Fruit fly (Drosophila melanogaster) Kc167 (cell line): ENCODE measurements around the gene CG4328.

ENCODE experiments used
- Myc ChIP-seq: fragments of >200 bp; optimal IDR thresholded peaks from 2 replicates; lab custom pipeline; 2017; ENCODE audit warnings: missing external identifiers
- h ChIP-seq: fragments of >200 bp; optimal IDR thresholded peaks from 3 replicates; lab custom pipeline; 2018; ENCODE audit warnings: missing external identifiers
- psq ChIP-seq: fragments of >200 bp; optimal IDR thresholded peaks from 2 replicates; lab custom pipeline; 2017; ENCODE audit warnings: missing external identifiers

dm6 chr3L:12269867-12270266, 26.1 kb downstream of the CG4328 start:
- TF ChIP-seq psq (lab: Kevin White, UChicago) (no peak), Myc (no peak), h (lab: Kevin White, UChicago) (no peak)
